ENCODE assay signal across 1 fruit fly cellular context in the genomic region with DNA sequence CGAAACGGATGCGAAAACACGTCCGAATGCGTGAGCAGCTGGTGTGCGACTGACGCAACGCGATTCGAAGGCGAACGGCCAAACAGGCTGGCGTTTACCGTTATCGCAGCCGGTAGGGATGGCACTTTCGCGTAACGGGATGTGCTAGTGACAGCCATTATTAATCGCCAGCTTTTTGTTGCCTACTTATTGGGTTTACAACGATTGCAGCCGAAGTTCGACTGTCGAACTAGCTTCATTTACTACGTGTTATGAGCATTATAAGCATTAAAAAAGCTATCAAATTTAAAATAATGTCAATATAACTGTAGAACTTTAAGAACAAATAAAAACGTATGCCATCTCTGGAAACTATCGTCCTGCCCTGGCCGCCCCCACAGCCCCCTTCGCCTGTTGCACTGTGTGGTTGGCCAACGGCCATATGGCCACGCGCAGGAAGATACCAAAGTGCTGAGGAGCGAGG.
TF ChIP-seq lines count a peak whose summit lies in the region.

A gene (minus strand): TSS at position 51 of the 463 bp plus-strand sequence.

TF ChIP-seq in whole organism, embryonic, 481 proteins besides CTCF, POLR2A, EP300 and RAD21 (continued from another document and continues in another):
- TF ChIP-seq CG2129 (GFP tag; IDR thresholded peaks at IDR 0.05; lab: Robert Waterston, UW; ENCODE audit: partially characterized antibody), result no peak
- no peak for TF ChIP-seq CG8944 (GFP tag; optimal IDR thresholded peaks at IDR 0.05; lab: Kevin White, UChicago)
- TF ChIP-seq CG7839 (tag; optimal IDR thresholded peaks at IDR 0.05; lab: Kevin White, UChicago), result peak; percentile 11
- 0 out of 2 replicates have a peak, but pooled peaks have one; percentile 17 for TF ChIP-seq Rfx (GFP tag; IDR thresholded peaks at IDR 0.05; lab: Robert Waterston, UW)
- TF ChIP-seq caup (GFP tag; optimal IDR thresholded peaks at IDR 0.05; lab: Kevin White, UChicago; ENCODE audit: severe bottlenecking), result no peak
- TF ChIP-seq knrl (GFP tag; IDR thresholded peaks at IDR 0.05; lab: Robert Waterston, UW; ENCODE audit: partially characterized antibody), result peak; percentile 53; the same call in 2 of the 3 replicates
- no peak for TF ChIP-seq dimm (GFP tag; IDR thresholded peaks at IDR 0.05; lab: Robert Waterston, UW)
- peak; percentile 29 for TF ChIP-seq CG2678 (tag; optimal IDR thresholded peaks at IDR 0.05; lab: Kevin White, UChicago)
- no peak for TF ChIP-seq dpn (GFP tag; optimal IDR thresholded peaks at IDR 0.05; lab: Kevin White, UChicago)
- TF ChIP-seq CG9817 (tag; optimal IDR thresholded peaks at IDR 0.05; lab: Kevin White, UChicago), result no peak
- peak in 1 of 2 experiments; percentile 30 for TF ChIP-seq Pdp1 (GFP tag; optimal IDR thresholded peaks at IDR 0.05; lab: Kevin White, UChicago)
- TF ChIP-seq CG9215 (GFP tag; IDR thresholded peaks at IDR 0.05; lab: Robert Waterston, UW), result peak; percentile 39; the same call in 1 of the 2 replicates
- TF ChIP-seq CG8359 (GFP tag; optimal IDR thresholded peaks at IDR 0.05; lab: Kevin White, UChicago; ENCODE audit: borderline replicate concordance), result no peak
- TF ChIP-seq CG11504 (tag; optimal IDR thresholded peaks at IDR 0.05; lab: Kevin White, UChicago), result peak; percentile 22
- TF ChIP-seq Lpt (GFP tag; optimal IDR thresholded peaks at IDR 0.05; lab: Kevin White, UChicago), result no peak
- peak; percentile 46; the same call in 1 of the 3 replicates for TF ChIP-seq dysf (GFP tag; IDR thresholded peaks at IDR 0.05; lab: Robert Waterston, UW)
- TF ChIP-seq sens (GFP tag; lab: Kevin White, UChicago), result peak; percentile 43
- no peak for TF ChIP-seq NC2α (GFP tag; optimal IDR thresholded peaks at IDR 0.05; lab: Kevin White, UChicago)
- TF ChIP-seq CG13296 (GFP tag; optimal IDR thresholded peaks at IDR 0.05; lab: Kevin White, UChicago), result no peak
- TF ChIP-seq CG18764 (GFP tag; optimal IDR thresholded peaks at IDR 0.05; lab: Kevin White, UChicago), result no peak
- no peak for TF ChIP-seq gfzf (GFP tag; optimal IDR thresholded peaks at IDR 0.05; lab: Kevin White, UChicago)
- peak; percentile 9 for TF ChIP-seq Nf-YC (tag; optimal IDR thresholded peaks at IDR 0.05; lab: Kevin White, UChicago)
- TF ChIP-seq row (GFP tag; IDR thresholded peaks at IDR 0.05; lab: Robert Waterston, UW), result peak; percentile 64
- peak; percentile 65; the same call in 1 of the 2 replicates for TF ChIP-seq unc-4 (GFP tag; IDR thresholded peaks at IDR 0.05; lab: Robert Waterston, UW; ENCODE audit: partially characterized antibody)
- no peak for TF ChIP-seq sd (tag; optimal IDR thresholded peaks at IDR 0.05; lab: Kevin White, UChicago)
- peak; percentile 60 for TF ChIP-seq Sry-δ (GFP tag; optimal IDR thresholded peaks at IDR 0.05; lab: Kevin White, UChicago)
- no peak for TF ChIP-seq D (optimal IDR thresholded peaks at IDR 0.05; lab: Kevin White, UChicago)
- TF ChIP-seq D (GFP tag; optimal IDR thresholded peaks at IDR 0.05; lab: Kevin White, UChicago), result no peak
- TF ChIP-seq fu2 (GFP tag; optimal IDR thresholded peaks at IDR 0.05; lab: Kevin White, UChicago), result no peak
- no peak for TF ChIP-seq kay (GFP tag; optimal IDR thresholded peaks at IDR 0.05; lab: Kevin White, UChicago)
- TF ChIP-seq CG17361 (GFP tag; IDR thresholded peaks at IDR 0.05; lab: Robert Waterston, UW), result no peak
- no peak for TF ChIP-seq HLHmδ (GFP tag; optimal IDR thresholded peaks at IDR 0.05; lab: Kevin White, UChicago)
- peak; percentile 1 for TF ChIP-seq B-H2 (GFP tag; optimal IDR thresholded peaks at IDR 0.05; lab: Kevin White, UChicago)
- peak; percentile 10 for TF ChIP-seq grau (tag; optimal IDR thresholded peaks at IDR 0.05; lab: Kevin White, UChicago)
- peak; percentile 18 for TF ChIP-seq CG12659 (GFP tag; optimal IDR thresholded peaks at IDR 0.05; lab: Kevin White, UChicago)
- no peak for TF ChIP-seq mld (GFP tag; IDR thresholded peaks at IDR 0.05; lab: Robert Waterston, UW; ENCODE audit: partially characterized antibody)
- 0 out of 3 replicates have a peak, but pooled peaks have one; percentile 45 for TF ChIP-seq CG16813 (GFP tag; IDR thresholded peaks at IDR 0.05; lab: Robert Waterston, UW; ENCODE audit: partially characterized antibody)
- TF ChIP-seq Side (GFP tag; optimal IDR thresholded peaks at IDR 0.05; lab: Kevin White, UChicago), result no peak
- peak; percentile 60 for TF ChIP-seq Scr (GFP tag; IDR thresholded peaks at IDR 0.05; lab: Robert Waterston, UW; ENCODE audit: partially characterized antibody)
- TF ChIP-seq CG17186 (GFP tag; optimal IDR thresholded peaks at IDR 0.05; lab: Kevin White, UChicago), result no peak
- TF ChIP-seq CG14014 (GFP tag; IDR thresholded peaks at IDR 0.05; lab: Robert Waterston, UW), result 0 out of 2 replicates have a peak, but pooled peaks have one; percentile 16
- TF ChIP-seq CG8089 (GFP tag; optimal IDR thresholded peaks at IDR 0.05; lab: Kevin White, UChicago), result no peak
- TF ChIP-seq Deaf1 (tag; optimal IDR thresholded peaks at IDR 0.05; lab: Kevin White, UChicago), result peak; percentile 36
- TF ChIP-seq inv (GFP tag; IDR thresholded peaks at IDR 0.05; lab: Robert Waterston, UW; ENCODE audit: partially characterized antibody), result peak; percentile 42; the same call in 1 of the 2 replicates
- TF ChIP-seq lilli (GFP tag; optimal IDR thresholded peaks at IDR 0.05; lab: Kevin White, UChicago), result peak; percentile 13
- TF ChIP-seq CG34376 (GFP tag; optimal IDR thresholded peaks at IDR 0.05; lab: Kevin White, UChicago), result peak; percentile 18
- peak; percentile 1 for TF ChIP-seq CG9727 (GFP tag; optimal IDR thresholded peaks at IDR 0.05; lab: Kevin White, UChicago)
- TF ChIP-seq Max (GFP tag; optimal IDR thresholded peaks at IDR 0.05; lab: Kevin White, UChicago), result no peak
- no peak for TF ChIP-seq ci (GFP tag; IDR thresholded peaks at IDR 0.05; lab: Robert Waterston, UW)
- peak; percentile 40 for TF ChIP-seq CG13894 (tag; optimal IDR thresholded peaks at IDR 0.05; lab: Kevin White, UChicago)
- TF ChIP-seq cwo (GFP tag; optimal IDR thresholded peaks at IDR 0.05; lab: Kevin White, UChicago), result peak; percentile 27
- no peak for TF ChIP-seq CG6813 (GFP tag; optimal IDR thresholded peaks at IDR 0.05; lab: Kevin White, UChicago)
- TF ChIP-seq Med (GFP tag; lab: Kevin White, UChicago), result peak; percentile 81
- TF ChIP-seq ttk (GFP tag; IDR thresholded peaks at IDR 0.05; lab: Robert Waterston, UW), result no peak
- peak; percentile 32 for TF ChIP-seq abd-A (tag; optimal IDR thresholded peaks at IDR 0.05; lab: Kevin White, UChicago)
- TF ChIP-seq CG3163 (GFP tag; optimal IDR thresholded peaks at IDR 0.05; lab: Kevin White, UChicago), result no peak
- TF ChIP-seq CG15514 (GFP tag; optimal IDR thresholded peaks at IDR 0.05; lab: Kevin White, UChicago), result peak; percentile 19
- peak; percentile 76 for TF ChIP-seq CG18599 (GFP tag; optimal IDR thresholded peaks at IDR 0.05; lab: Kevin White, UChicago)
- peak; percentile 11 for TF ChIP-seq Fer3 (tag; optimal IDR thresholded peaks at IDR 0.05; lab: Kevin White, UChicago)
- no peak for TF ChIP-seq prd (optimal IDR thresholded peaks at IDR 0.05; lab: Kevin White, UChicago)
- TF ChIP-seq prd (GFP tag; IDR thresholded peaks at IDR 0.05; lab: Robert Waterston, UW), result peak; percentile 44; the same call in 1 of the 3 replicates
- TF ChIP-seq pho (GFP tag; optimal IDR thresholded peaks at IDR 0.05; lab: Kevin White, UChicago), result no peak
- no peak for TF ChIP-seq NK7.1 (GFP tag; optimal IDR thresholded peaks at IDR 0.05; lab: Kevin White, UChicago)
- TF ChIP-seq CG13624 (GFP tag; optimal IDR thresholded peaks at IDR 0.05; lab: Kevin White, UChicago), result peak; percentile 9
- TF ChIP-seq CG7556 (GFP tag; optimal IDR thresholded peaks at IDR 0.05; lab: Kevin White, UChicago), result peak; percentile 13
- TF ChIP-seq otp (GFP tag; IDR thresholded peaks at IDR 0.05; lab: Robert Waterston, UW), result no peak
- no peak for TF ChIP-seq CG16815 (GFP tag; optimal IDR thresholded peaks at IDR 0.05; lab: Kevin White, UChicago)
- TF ChIP-seq CG15269 (tag; optimal IDR thresholded peaks at IDR 0.05; lab: Kevin White, UChicago), result peak; percentile 23
- no peak for TF ChIP-seq CG14860 (GFP tag; IDR thresholded peaks at IDR 0.05; lab: Robert Waterston, UW; ENCODE audit: partially characterized antibody)
- TF ChIP-seq CG7928 (GFP tag; optimal IDR thresholded peaks at IDR 0.05; lab: Kevin White, UChicago), result no peak
- TF ChIP-seq CG7357 (GFP tag; IDR thresholded peaks at IDR 0.05; lab: Robert Waterston, UW), result no peak
- peak; percentile 82 for TF ChIP-seq scrt (GFP tag; optimal IDR thresholded peaks at IDR 0.05; lab: Kevin White, UChicago)
- no peak for TF ChIP-seq ara (GFP tag; IDR thresholded peaks at IDR 0.05; lab: Robert Waterston, UW)
- TF ChIP-seq HLH54F (GFP tag; optimal IDR thresholded peaks at IDR 0.05; lab: Kevin White, UChicago), result peak; percentile 3
- no peak for TF ChIP-seq CG31224 (GFP tag; IDR thresholded peaks at IDR 0.05; lab: Robert Waterston, UW)
- TF ChIP-seq tgo (GFP tag; IDR thresholded peaks at IDR 0.05; lab: Robert Waterston, UW), result no peak
- no peak for TF ChIP-seq pros (GFP tag; optimal IDR thresholded peaks at IDR 0.05; lab: Kevin White, UChicago)
- TF ChIP-seq Asciz (GFP tag; optimal IDR thresholded peaks at IDR 0.05; lab: Kevin White, UChicago), result no peak
- TF ChIP-seq ewg (GFP tag; optimal IDR thresholded peaks at IDR 0.05; lab: Kevin White, UChicago), result peak; percentile 42
- no peak for TF ChIP-seq CG12104 (GFP tag; optimal IDR thresholded peaks at IDR 0.05; lab: Kevin White, UChicago)
- no peak for TF ChIP-seq CG11696 (GFP tag; IDR thresholded peaks at IDR 0.05; lab: Robert Waterston, UW)
- peak; percentile 36; the same call in 1 of the 2 replicates for TF ChIP-seq amos (GFP tag; IDR thresholded peaks at IDR 0.05; lab: Robert Waterston, UW; ENCODE audit: partially characterized antibody)
- no peak for TF ChIP-seq MTF-1 (GFP tag; optimal IDR thresholded peaks at IDR 0.05; lab: Kevin White, UChicago; ENCODE audit: borderline replicate concordance)
- TF ChIP-seq CG17359 (tag; optimal IDR thresholded peaks at IDR 0.05; lab: Kevin White, UChicago), result peak; percentile 11
- TF ChIP-seq CG2120 (GFP tag; optimal IDR thresholded peaks at IDR 0.05; lab: Kevin White, UChicago), result peak; percentile 66
- peak; percentile 23 for TF ChIP-seq CG12769 (tag; optimal IDR thresholded peaks at IDR 0.05; lab: Kevin White, UChicago)
- peak; percentile 1 for TF ChIP-seq bab2 (GFP tag; optimal IDR thresholded peaks at IDR 0.05; lab: Kevin White, UChicago)
- TF ChIP-seq sob (GFP tag; IDR thresholded peaks at IDR 0.05; lab: Robert Waterston, UW), result 0 out of 2 replicates have a peak, but pooled peaks have one; percentile 26
- TF ChIP-seq phol (tag; optimal IDR thresholded peaks at IDR 0.05; lab: Kevin White, UChicago), result peak; percentile 20
- peak; percentile 50 for TF ChIP-seq CG9932 (GFP tag; IDR thresholded peaks at IDR 0.05; lab: Robert Waterston, UW)
- no peak for TF ChIP-seq zen (tag; optimal IDR thresholded peaks at IDR 0.05; lab: Kevin White, UChicago)
- no peak for TF ChIP-seq CG14965 (GFP tag; optimal IDR thresholded peaks at IDR 0.05; lab: Kevin White, UChicago; ENCODE audit: borderline replicate concordance)
- peak; percentile 64 for TF ChIP-seq BEAF-32 (GFP tag; optimal IDR thresholded peaks at IDR 0.05; lab: Kevin White, UChicago)
- TF ChIP-seq CG30020 (tag; optimal IDR thresholded peaks at IDR 0.05; lab: Kevin White, UChicago), result no peak
- peak; percentile 90 for TF ChIP-seq Ets65A (GFP tag; lab: Kevin White, UChicago)
- TF ChIP-seq nau (GFP tag; optimal IDR thresholded peaks at IDR 0.05; lab: Kevin White, UChicago), result no peak
- 0 out of 2 replicates have a peak, but pooled peaks have one; percentile 8 for TF ChIP-seq CG6272 (GFP tag; IDR thresholded peaks at IDR 0.05; lab: Robert Waterston, UW)
- TF ChIP-seq Dll (GFP tag; IDR thresholded peaks at IDR 0.05; lab: Robert Waterston, UW; ENCODE audit: partially characterized antibody), result peak; percentile 46; the same call in 2 of the 4 replicates
- TF ChIP-seq fru (optimal IDR thresholded peaks at IDR 0.05; lab: Kevin White, UChicago), result no peak
- TF ChIP-seq slbo (GFP tag; IDR thresholded peaks at IDR 0.05; lab: Robert Waterston, UW), result peak; percentile 46; the same call in 1 of the 2 replicates
- TF ChIP-seq sug (tag; optimal IDR thresholded peaks at IDR 0.05; lab: Kevin White, UChicago), result peak; percentile 23
- peak; percentile 46 for TF ChIP-seq Fer1 (GFP tag; optimal IDR thresholded peaks at IDR 0.05; lab: Kevin White, UChicago)
- no peak for TF ChIP-seq Optix (GFP tag; IDR thresholded peaks at IDR 0.05; lab: Robert Waterston, UW)
- TF ChIP-seq lmd (GFP tag; IDR thresholded peaks at IDR 0.05; lab: Robert Waterston, UW), result peak; percentile 12; the same call in 1 of the 2 replicates
- 0 out of 4 replicates have a peak, but pooled peaks have one; percentile 21 for TF ChIP-seq chinmo (GFP tag; IDR thresholded peaks at IDR 0.05; lab: Robert Waterston, UW; ENCODE audit: partially characterized antibody)
- TF ChIP-seq CG10654 (GFP tag; optimal IDR thresholded peaks at IDR 0.05; lab: Kevin White, UChicago), result no peak
- TF ChIP-seq CG32532 (GFP tag; IDR thresholded peaks at IDR 0.05; lab: Robert Waterston, UW), result peak; percentile 5; the same call in 1 of the 2 replicates
- TF ChIP-seq Gug (GFP tag; IDR thresholded peaks at IDR 0.05; lab: Robert Waterston, UW), result 0 out of 4 replicates have a peak, but pooled peaks have one; percentile 37
- no peak for TF ChIP-seq CG8281 (tag; optimal IDR thresholded peaks at IDR 0.05; lab: Kevin White, UChicago)
- TF ChIP-seq CG11560 (tag; IDR thresholded peaks at IDR 0.05; lab: Robert Waterston, UW), result 0 out of 3 replicates have a peak, but pooled peaks have one; percentile 16
- TF ChIP-seq Ptx1 (GFP tag; IDR thresholded peaks at IDR 0.05; lab: Robert Waterston, UW), result 0 out of 2 replicates have a peak, but pooled peaks have one; percentile 26
- no peak for TF ChIP-seq CG3407 (GFP tag; optimal IDR thresholded peaks at IDR 0.05; lab: Kevin White, UChicago)
- TF ChIP-seq Xrp1 (GFP tag; IDR thresholded peaks at IDR 0.05; lab: Robert Waterston, UW), result 0 out of 2 replicates have a peak, but pooled peaks have one; percentile 12
- no peak for TF ChIP-seq gsb (GFP tag; IDR thresholded peaks at IDR 0.05; lab: Robert Waterston, UW)
- TF ChIP-seq CG10543 (GFP tag; optimal IDR thresholded peaks at IDR 0.05; lab: Kevin White, UChicago), result peak; percentile 52
- peak; percentile 27 for TF ChIP-seq zfh2 (GFP tag; optimal IDR thresholded peaks at IDR 0.05; lab: Kevin White, UChicago)
- no peak for TF ChIP-seq CG10366 (GFP tag; IDR thresholded peaks at IDR 0.05; lab: Robert Waterston, UW)
- 0 out of 2 replicates have a peak, but pooled peaks have one; percentile 18 for TF ChIP-seq CG6689 (GFP tag; IDR thresholded peaks at IDR 0.05; lab: Robert Waterston, UW)
- peak; percentile 13 for TF ChIP-seq CG10209 (GFP tag; optimal IDR thresholded peaks at IDR 0.05; lab: Kevin White, UChicago)
- peak; percentile 63 for TF ChIP-seq CG13287 (GFP tag; IDR thresholded peaks at IDR 0.05; lab: Robert Waterston, UW; ENCODE audit: partially characterized antibody)
- no peak for TF ChIP-seq CG6175 (GFP tag; IDR thresholded peaks at IDR 0.05; lab: Robert Waterston, UW)
